Worm (Caenorhabditis elegans) whole organism, L4 larva: ENCODE measurements around the gene btb-10.
A peak's percentile ranks its signal among the peaks of the same experiment; 100 is the strongest.

ENCODE experiments used
- F49E8.2 ChIP-seq: sonication (generic microtip); optimal IDR thresholded peaks from 2 replicates; lab custom pipeline; 2016; ENCODE audit warnings: missing compliant biosample characterization, mild to moderate bottlenecking, missing genetic modification characterization, borderline replicate concordance
- T26A8.4 ChIP-seq: fragments of 200-800 bp; sonication (Bioruptor generic); IDR thresholded peaks from 2 replicates; pipeline ENCODE4 v1.3.6; 2022; ENCODE audit warnings: missing genetic modification characterization, missing compliant biosample characterization
- Y5F2A.4 ChIP-seq: fragments of 200-800 bp; sonication (Bioruptor generic); optimal IDR thresholded peaks from 2 replicates; lab custom pipeline; 2018; ENCODE audit warnings: mild to moderate bottlenecking, missing genetic modification characterization, missing compliant biosample characterization
- Y75B8A.6 ChIP-seq: fragments of 200-800 bp; sonication (Bioruptor generic); IDR thresholded peaks from 2 replicates; pipeline ENCODE4 v1.3.6; 2022; ENCODE audit warnings: missing genetic modification reagents, missing genetic modification characterization, missing compliant biosample characterization
- aha-1 ChIP-seq: fragments of 150-350 bp; peaks from one replicate; lab custom pipeline; 2014; ENCODE audit warnings: missing biosample characterization, missing genetic modification characterization
- ama-1 ChIP-seq: fragments of 150-350 bp; optimal IDR thresholded peaks from 2 replicates; lab custom pipeline; 2014; ENCODE audit warnings: inconsistent platforms, mixed read lengths
- arid-1 ChIP-seq: fragments of 200-800 bp; sonication (Bioruptor generic); conservative IDR thresholded peaks from 2 replicates; pipeline ENCODE4 v1.3.6; 2022; ENCODE audit warnings: missing genetic modification reagents, missing genetic modification characterization, missing compliant biosample characterization
- attf-4 ChIP-seq: sonication (generic microtip); optimal IDR thresholded peaks from 3 replicates; lab custom pipeline; 2017; ENCODE audit warnings: missing biosample characterization, missing genetic modification characterization
- ceh-32 ChIP-seq: sonication (generic microtip); optimal IDR thresholded peaks from 2 replicates; lab custom pipeline; 2016; ENCODE audit warnings: mild to moderate bottlenecking, missing genetic modification characterization, missing compliant biosample characterization; ENCODE audit not compliant: poor library complexity
- ceh-82 ChIP-seq: sonication (generic microtip); optimal IDR thresholded peaks from 2 replicates; lab custom pipeline; 2017; ENCODE audit warnings: missing biosample characterization, missing genetic modification characterization
- cey-2 ChIP-seq: sonication (generic microtip); optimal IDR thresholded peaks from 3 replicates; lab custom pipeline; 2017; ENCODE audit warnings: missing genetic modification characterization, mild to moderate bottlenecking, missing compliant biosample characterization, antibody characterized with exemption, borderline replicate concordance; ENCODE audit not compliant: insufficient read depth
- daf-12 ChIP-seq: fragments of 150-350 bp; optimal IDR thresholded peaks from 2 replicates; lab custom pipeline; 2014; ENCODE audit warnings: missing biosample characterization, missing genetic modification reagents, missing genetic modification characterization
- daf-16 ChIP-seq, 3 experiments: sonication (generic microtip); optimal IDR thresholded peaks; 2 replicates each; lab custom pipeline; 2016 to 2017; ENCODE audit warnings: missing genetic modification characterization in 3 of 3, missing genetic modification reagents in 3 of 3, mild to moderate bottlenecking in 2 of 3, missing compliant biosample characterization in 2 of 3, missing biosample characterization in 1 of 3, moderate library complexity in 1 of 3
- daf-19 ChIP-seq: fragments of 200-800 bp; sonication (Bioruptor generic); conservative IDR thresholded peaks from 2 replicates; pipeline ENCODE4 v1.3.6; 2022; ENCODE audit warnings: missing genetic modification characterization, missing compliant biosample characterization
- daf-8 ChIP-seq: fragments of 200-800 bp; sonication (Bioruptor generic); IDR thresholded peaks from 2 replicates; pipeline ENCODE4 v1.3.6; 2022; ENCODE audit warnings: missing genetic modification characterization, missing compliant biosample characterization
- dmd-8 ChIP-seq: fragments of 200-800 bp; sonication (Bioruptor generic); IDR thresholded peaks from 2 replicates; pipeline ENCODE4 v1.3.6; 2022; ENCODE audit warnings: missing genetic modification characterization, missing compliant biosample characterization
- dpl-1 ChIP-seq: fragments of 150-350 bp; optimal IDR thresholded peaks from 2 replicates; lab custom pipeline; 2014; ENCODE audit warnings: missing biosample characterization, missing genetic modification reagents, missing genetic modification characterization
- duxl-1 ChIP-seq: sonication (generic microtip); optimal IDR thresholded peaks from 2 replicates; lab custom pipeline; 2016; ENCODE audit warnings: mild to moderate bottlenecking, missing genetic modification characterization, moderate library complexity, missing compliant biosample characterization; ENCODE audit not compliant: poor library complexity
- dve-1 ChIP-seq: sonication (generic microtip); optimal IDR thresholded peaks from 2 replicates; lab custom pipeline; 2017; ENCODE audit warnings: antibody characterized with exemption, mild to moderate bottlenecking, missing genetic modification characterization, missing compliant biosample characterization; ENCODE audit not compliant: insufficient read depth
- egl-27 ChIP-seq: sonication (generic microtip); optimal IDR thresholded peaks from 3 replicates; lab custom pipeline; 2017; ENCODE audit warnings: missing biosample characterization, missing genetic modification reagents, missing genetic modification characterization
- gei-8 ChIP-seq: fragments of 200-800 bp; sonication (Bioruptor generic); optimal IDR thresholded peaks from 2 replicates; lab custom pipeline; 2018; ENCODE audit warnings: mild to moderate bottlenecking, missing genetic modification characterization, missing compliant biosample characterization
- hif-1 ChIP-seq, 2 experiments: sonication (generic microtip); optimal IDR thresholded peaks; 2 replicates each; lab custom pipeline; 2016 to 2017; ENCODE audit warnings: missing compliant biosample characterization in 2 of 2, missing genetic modification characterization in 2 of 2, missing genetic modification reagents in 2 of 2, missing genotype in 2 of 2, mild to moderate bottlenecking in 1 of 2
- hlh-11 ChIP-seq: fragments of 200-800 bp; sonication (Bioruptor generic); optimal IDR thresholded peaks from 2 replicates; lab custom pipeline; 2018; ENCODE audit warnings: mild to moderate bottlenecking, missing genetic modification characterization, missing compliant biosample characterization
- hlh-30 ChIP-seq: sonication (generic microtip); optimal IDR thresholded peaks from 2 replicates; lab custom pipeline; 2017; ENCODE audit warnings: antibody characterized with exemption, mild to moderate bottlenecking, missing genetic modification characterization, missing compliant biosample characterization; ENCODE audit not compliant: insufficient read depth
- hmg-1.1 ChIP-seq: fragments of 200-800 bp; sonication (Bioruptor generic); IDR thresholded peaks from 2 replicates; pipeline ENCODE4 v1.3.6; 2022; ENCODE audit warnings: missing genetic modification reagents, missing genetic modification characterization, missing compliant biosample characterization
- lim-7 ChIP-seq: fragments of 200-800 bp; sonication (Bioruptor generic); IDR thresholded peaks from 2 replicates; pipeline ENCODE4 v1.3.6; 2022; ENCODE audit warnings: missing genetic modification characterization, missing compliant biosample characterization
- lin-1 ChIP-seq: fragments of 200-800 bp; sonication (Bioruptor generic); IDR thresholded peaks from 2 replicates; pipeline ENCODE4 v1.3.6; 2022; ENCODE audit warnings: missing genetic modification reagents, missing genetic modification characterization, missing compliant biosample characterization
- lin-13 ChIP-seq: fragments of 150-350 bp; optimal IDR thresholded peaks from 2 replicates; lab custom pipeline; 2014; ENCODE audit warnings: missing biosample characterization, missing genetic modification reagents, missing genetic modification characterization
- lin-38 ChIP-seq: fragments of 200-800 bp; sonication (Bioruptor generic); IDR thresholded peaks from 2 replicates; pipeline ENCODE4 v1.3.6; 2022; ENCODE audit warnings: missing genetic modification reagents, missing genetic modification characterization, missing compliant biosample characterization
- lir-3 ChIP-seq: sonication (generic microtip); optimal IDR thresholded peaks from 2 replicates; lab custom pipeline; 2016; ENCODE audit warnings: mild to moderate bottlenecking, missing genetic modification characterization, missing compliant biosample characterization
- madf-5 ChIP-seq, 2 experiments: fragments of 200-800 bp; sonication (Bioruptor generic); IDR thresholded peaks; 2 replicates each; pipeline ENCODE4 v1.3.6; 2022; ENCODE audit warnings: missing compliant biosample characterization in 2 of 2, missing genetic modification characterization in 2 of 2
- mdl-1 ChIP-seq, 2 experiments: fragments of 150-350 bp in 1 of 2; sonication (generic microtip) in 1 of 2; optimal IDR thresholded peaks; 2 replicates each; lab custom pipeline; 2014 to 2017; ENCODE audit warnings: missing biosample characterization in 2 of 2, missing genetic modification characterization in 2 of 2
- mdt-29 ChIP-seq: fragments of 200-800 bp; sonication (Bioruptor generic); IDR thresholded peaks from 2 replicates; pipeline ENCODE4 v1.3.6; 2022; ENCODE audit warnings: missing genetic modification reagents, missing genetic modification characterization, missing compliant biosample characterization
- mep-1 ChIP-seq: fragments of 150-350 bp; sonication (generic microtip); optimal IDR thresholded peaks from 3 replicates; lab custom pipeline; 2014; ENCODE audit warnings: missing biosample characterization, missing genetic modification characterization
- mes-2 ChIP-seq: sonication (generic microtip); optimal IDR thresholded peaks from 2 replicates; lab custom pipeline; 2016; ENCODE audit warnings: missing genotype, mild to moderate bottlenecking, missing genetic modification characterization, missing compliant biosample characterization; ENCODE audit not compliant: poor library complexity, severe bottlenecking
- nhr-25 ChIP-seq: sonication (generic microtip); optimal IDR thresholded peaks from 2 replicates; lab custom pipeline; 2017; ENCODE audit warnings: missing genetic modification characterization, mild to moderate bottlenecking, missing compliant biosample characterization, antibody characterized with exemption, moderate library complexity, borderline replicate concordance; ENCODE audit not compliant: insufficient read depth
- nhr-28 ChIP-seq: fragments of 150-350 bp; optimal IDR thresholded peaks from 2 replicates; lab custom pipeline; 2014; ENCODE audit warnings: missing biosample characterization, missing genetic modification characterization
- nhr-48 ChIP-seq: sonication (generic microtip); optimal IDR thresholded peaks from 2 replicates; lab custom pipeline; 2016; ENCODE audit warnings: mild to moderate bottlenecking, missing genetic modification characterization, missing compliant biosample characterization
- php-3 ChIP-seq: fragments of 200-800 bp; sonication (Bioruptor generic); IDR thresholded peaks from 2 replicates; pipeline ENCODE4 v1.3.6; 2022; ENCODE audit warnings: missing genetic modification reagents, missing genetic modification characterization, missing compliant biosample characterization
- pqm-1 ChIP-seq: sonication (generic microtip); optimal IDR thresholded peaks from 2 replicates; lab custom pipeline; 2017; ENCODE audit warnings: missing biosample characterization, missing genetic modification characterization
- saeg-2 ChIP-seq: fragments of 200-800 bp; sonication (Bioruptor generic); IDR thresholded peaks from 2 replicates; pipeline ENCODE4 v1.3.6; 2022; ENCODE audit warnings: missing genetic modification reagents, missing genetic modification characterization, missing compliant biosample characterization
- snpc-1.2 ChIP-seq: fragments of 200-800 bp; sonication (Bioruptor generic); IDR thresholded peaks from 2 replicates; pipeline ENCODE4 v1.3.6; 2022; ENCODE audit warnings: missing genetic modification reagents, missing genetic modification characterization, missing compliant biosample characterization
- spr-1 ChIP-seq: sonication (generic microtip); optimal IDR thresholded peaks from 2 replicates; lab custom pipeline; 2016; ENCODE audit warnings: mild to moderate bottlenecking, missing genetic modification characterization, missing compliant biosample characterization
- spr-3 ChIP-seq: fragments of 200-800 bp; sonication (Bioruptor generic); optimal IDR thresholded peaks from 2 replicates; lab custom pipeline; 2018; ENCODE audit warnings: mild to moderate bottlenecking, missing genetic modification characterization, missing compliant biosample characterization
- tag-97 ChIP-seq: fragments of 200-800 bp; sonication (Bioruptor generic); IDR thresholded peaks from 2 replicates; pipeline ENCODE4 v1.3.6; 2022; ENCODE audit warnings: missing genetic modification characterization, missing compliant biosample characterization
- tra-1 ChIP-seq: fragments of 200-800 bp; sonication (Bioruptor generic); IDR thresholded peaks from 2 replicates; pipeline ENCODE4 v1.3.6; 2022; ENCODE audit warnings: missing genetic modification reagents, missing genetic modification characterization, missing compliant biosample characterization
- zag-1 ChIP-seq: fragments of 150-350 bp; optimal IDR thresholded peaks from 2 replicates; lab custom pipeline; 2014; ENCODE audit warnings: missing biosample characterization, missing genetic modification characterization
- zip-2 ChIP-seq: fragments of 150-350 bp; optimal IDR thresholded peaks from 2 replicates; lab custom pipeline; 2014; ENCODE audit warnings: missing biosample characterization, missing genetic modification characterization

btb-10 gene

DNA sequence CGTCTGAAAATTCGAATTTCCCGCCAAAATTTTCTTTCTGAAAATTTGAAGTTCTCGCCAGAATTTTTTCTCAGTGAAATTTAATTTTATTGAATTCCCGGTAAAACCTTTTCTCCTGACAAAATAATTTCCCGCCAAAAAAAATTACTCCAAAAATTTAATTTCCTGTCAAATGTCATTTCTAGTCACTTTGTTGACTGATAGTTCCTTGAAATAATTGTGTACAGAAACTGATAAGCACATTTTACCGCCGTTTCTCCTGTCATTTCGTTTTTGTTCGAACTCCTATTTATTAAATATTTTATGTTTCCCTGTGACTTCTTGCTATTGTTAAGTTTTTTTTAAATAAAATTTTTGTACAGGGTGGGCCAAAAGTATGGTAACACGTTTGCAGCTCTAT lies 3.3 kb upstream of the btb-10 start (continued):
- TF ChIP-seq tra-1 (GFP tag; lab: Robert Waterston, UW) (peak; percentile 57), nhr-28 (tag; lab: Kevin White, UChicago) (peak; percentile 62)

DNA sequence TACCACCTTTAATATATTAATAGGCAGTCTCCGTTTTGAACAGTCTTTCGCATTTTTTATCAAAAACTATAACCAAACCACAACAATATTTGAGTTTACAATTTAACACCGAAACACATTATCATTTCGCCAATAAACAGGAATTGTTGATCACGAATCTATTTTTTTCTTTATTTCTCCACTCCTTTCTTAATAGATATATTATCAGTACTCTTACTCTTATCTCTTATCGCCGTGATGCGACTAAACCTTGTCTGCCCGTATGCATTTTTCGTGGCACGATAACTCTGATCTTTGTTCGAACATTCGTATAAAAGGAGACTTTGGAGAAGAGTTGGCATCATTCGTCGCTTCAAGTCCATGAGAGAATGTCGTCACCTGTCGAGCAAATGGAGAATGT lies 3.8 kb downstream of the btb-10 start:
- TF ChIP-seq saeg-2 (GFP tag; lab: Robert Waterston, UW) (no peak), F49E8.2 (tag; lab: Kevin White, UChicago) (no peak), mdl-1 (tag; optimal IDR thresholded peaks at IDR 0.05; lab: Kevin White, UChicago) (no peak), Y5F2A.4 (GFP tag; lab: Kevin White, UChicago) (no peak), lin-13 (GFP tag; lab: Kevin White, UChicago) (no peak), aha-1 (tag; lab: Kevin White, UChicago) (no peak), zip-2 (tag; lab: Kevin White, UChicago) (no peak), ceh-82 (tag; lab: Kevin White, UChicago) (no peak), spr-3 (GFP tag; lab: Kevin White, UChicago) (no peak), pqm-1 (tag; lab: Kevin White, UChicago) (peak; percentile 16), daf-16 (GFP tag; optimal IDR thresholded peaks at IDR 0.05; lab: Kevin White, UChicago) (peak in 1 of 2 experiments; percentile 70), daf-16 (tag; optimal IDR thresholded peaks at IDR 0.05; lab: Kevin White, UChicago) (peak; percentile 99), mes-2 (tag; lab: Kevin White, UChicago) (no peak), T26A8.4 (GFP tag; lab: Robert Waterston, UW) (no peak), nhr-28 (tag; lab: Kevin White, UChicago) (peak; percentile 80), ceh-32 (tag; lab: Kevin White, UChicago) (no peak), duxl-1 (tag; lab: Kevin White, UChicago) (no peak), dmd-8 (GFP tag; lab: Robert Waterston, UW) (no peak), arid-1 (GFP tag; lab: Robert Waterston, UW) (no peak), madf-5 (GFP tag; IDR thresholded peaks at IDR 0.05; lab: Robert Waterston, UW) (no peak), lin-1 (GFP tag; lab: Robert Waterston, UW) (peak; percentile 77; the same call in 1 of the 2 replicates), hif-1 (tag; optimal IDR thresholded peaks at IDR 0.05; lab: Kevin White, UChicago) (no peak), mdt-29 (no peak), daf-12 (no peak), daf-8 (GFP tag; lab: Robert Waterston, UW) (no peak), nhr-25 (tag; lab: Kevin White, UChicago) (no peak), egl-27 (no peak), lir-3 (no peak), dve-1 (peak; percentile 60), ama-1 (lab: Kevin White, UChicago) (no peak), hlh-11 (tag; lab: Kevin White, UChicago) (peak; percentile 76), cey-2 (no peak), lin-38 (GFP tag; lab: Robert Waterston, UW) (no peak), snpc-1.2 (GFP tag; lab: Robert Waterston, UW) (no peak), zag-1 (tag; lab: Kevin White, UChicago) (no peak), attf-4 (no peak), Y75B8A.6 (GFP tag; lab: Robert Waterston, UW) (no peak), hmg-1.1 (GFP tag; lab: Robert Waterston, UW) (no peak), tra-1 (GFP tag; lab: Robert Waterston, UW) (peak; percentile 56; the same call in 1 of the 2 replicates), php-3 (GFP tag; lab: Robert Waterston, UW) (peak; percentile 87), nhr-48 (no peak), hlh-30 (tag; lab: Kevin White, UChicago) (no peak), lim-7 (no peak), spr-1 (no peak), daf-19 (GFP tag; lab: Robert Waterston, UW) (no peak), dpl-1 (GFP tag; lab: Kevin White, UChicago) (no peak), gei-8 (GFP tag; lab: Kevin White, UChicago) (no peak), tag-97 (no peak), mep-1 (tag; lab: Kevin White, UChicago) (no peak)
